Worm (Caenorhabditis elegans): Measurements from ENCODE around the gene C50D2.1.
"Not testable (repeated sequence)": the region's sequence is repeated elsewhere in the genome, so short reads cannot be mapped to it uniquely, and the experiment has no call there.

C50D2.1 gene

DNA sequence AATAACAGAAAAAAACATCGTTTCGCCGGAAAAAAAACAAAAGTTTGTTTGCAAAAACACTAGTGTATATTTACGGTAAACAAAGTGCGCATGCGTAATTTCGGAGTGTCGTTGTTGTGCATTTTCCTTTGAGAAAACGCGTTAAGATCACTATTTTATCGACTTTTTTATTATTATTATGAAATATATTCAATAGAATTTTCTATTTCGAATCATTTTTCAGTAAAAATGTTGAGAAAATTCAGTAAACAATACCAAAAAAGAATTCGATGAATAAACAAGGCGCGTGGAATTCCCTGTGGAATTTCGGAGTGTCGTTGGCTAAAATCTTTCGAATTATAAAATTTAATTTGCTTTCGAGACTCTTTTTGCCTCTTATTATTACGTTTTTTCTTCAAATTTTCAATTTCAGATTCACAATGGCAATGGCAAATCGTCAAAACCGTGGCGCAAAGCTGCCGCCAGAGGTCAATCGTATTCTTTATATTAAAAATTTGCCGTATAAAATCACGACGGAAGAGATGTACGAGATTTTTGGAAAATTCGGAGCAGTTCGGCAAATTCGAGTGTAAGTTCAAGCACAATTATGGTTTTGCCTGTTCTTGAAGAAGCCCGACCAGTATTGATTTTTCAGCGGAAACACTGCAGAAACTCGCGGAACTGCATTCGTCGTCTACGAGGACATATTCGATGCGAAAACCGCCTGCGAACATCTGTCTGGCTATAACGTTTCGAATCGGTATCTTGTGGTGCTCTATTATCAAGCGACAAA lies 13.2 kb upstream of the C50D2.1 start, which contains the start of the genes luc-7L3 and sftb-6:
Gene luc-7L3, minus strand, starts transcription at position 36 of the 772 bp plus-strand sequence.
Gene sftb-6, plus strand, starts transcription at position 413 of the 772 bp plus-strand sequence.
- TF ChIP-seq W03F9.2 (tag; optimal IDR thresholded peaks at IDR 0.05) (peak; percentile 71), dao-5 (tag; optimal IDR thresholded peaks at IDR 0.05) (no peak)

DNA sequence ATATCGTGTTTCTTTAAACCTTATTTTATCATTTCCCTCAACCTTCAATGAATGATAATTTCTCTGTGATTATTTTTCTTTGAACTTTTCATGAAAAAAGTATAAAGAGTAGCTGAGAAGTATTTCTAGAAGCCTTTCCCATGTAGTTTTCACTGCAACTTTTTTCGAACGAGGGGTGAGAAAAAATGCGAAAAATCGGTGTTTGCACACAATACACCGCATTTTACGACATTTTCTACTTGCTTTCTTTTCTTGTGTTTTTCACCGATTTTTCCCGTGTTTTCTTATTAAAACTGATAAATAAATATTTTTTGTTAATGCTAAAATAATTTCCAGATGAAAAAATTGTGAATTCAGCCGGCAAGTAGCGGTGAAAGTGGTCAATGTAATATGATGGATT lies 12.5 kb upstream of the C50D2.1 start, which contains the start of gene C50D2.10:
Gene C50D2.10, plus strand, starts transcription at position 245 of the 400 bp plus-strand sequence.
- TF ChIP-seq W03F9.2, dao-5, him-1 (tag; optimal IDR thresholded peaks at IDR 0.05): not testable (repeated sequence)

DNA sequence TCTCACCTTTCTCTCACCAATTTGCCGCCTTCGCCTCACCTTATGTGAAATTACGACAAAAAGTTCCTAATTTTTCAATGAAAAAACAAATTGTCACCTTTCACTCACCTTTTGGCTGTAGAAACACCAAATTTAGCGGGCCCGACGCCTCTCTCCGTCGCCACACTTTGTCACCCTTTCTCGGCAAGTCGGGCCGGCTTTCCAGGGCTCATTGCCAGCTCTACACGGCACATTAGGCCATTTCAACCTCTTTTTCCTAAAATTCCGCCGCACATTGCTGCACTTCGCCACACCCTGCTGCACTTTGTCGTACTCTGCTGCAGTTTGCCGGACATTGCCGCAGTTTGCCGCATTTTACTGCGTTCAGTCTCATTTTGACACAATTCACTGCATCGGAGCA lies 10.2 kb upstream of the C50D2.1 start:
- TF ChIP-seq W03F9.2 (tag; optimal IDR thresholded peaks at IDR 0.05) (no peak), him-1 (tag; optimal IDR thresholded peaks at IDR 0.05) (no peak), dao-5 (tag; optimal IDR thresholded peaks at IDR 0.05) (no peak)

DNA sequence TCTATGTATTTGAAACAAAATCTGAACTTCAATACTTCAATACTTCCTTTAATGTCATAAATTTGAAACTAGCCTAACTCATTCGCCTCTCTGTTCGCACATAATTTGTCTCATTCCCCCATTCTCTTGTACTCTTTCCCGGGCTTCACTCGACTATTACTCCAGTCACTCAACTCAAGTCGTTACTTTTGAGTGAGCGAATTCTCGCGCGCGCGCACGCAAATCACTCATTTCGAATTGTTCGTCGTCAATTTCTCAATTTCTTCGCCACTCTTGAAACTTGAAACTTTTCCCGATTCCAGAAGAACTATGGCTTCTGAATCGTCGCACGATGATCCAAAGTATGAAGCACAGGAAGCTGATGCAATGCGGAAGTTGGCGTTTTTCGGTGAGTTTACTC lies 7.1 kb upstream of the C50D2.1 start, which contains the start of gene col-68:
Gene col-68, plus strand, starts transcription at position 301 of the 400 bp plus-strand sequence.
- TF ChIP-seq W03F9.2 (tag; optimal IDR thresholded peaks at IDR 0.05) (no peak), him-1 (tag; optimal IDR thresholded peaks at IDR 0.05) (no peak), dao-5 (tag; optimal IDR thresholded peaks at IDR 0.05) (no peak)

DNA sequence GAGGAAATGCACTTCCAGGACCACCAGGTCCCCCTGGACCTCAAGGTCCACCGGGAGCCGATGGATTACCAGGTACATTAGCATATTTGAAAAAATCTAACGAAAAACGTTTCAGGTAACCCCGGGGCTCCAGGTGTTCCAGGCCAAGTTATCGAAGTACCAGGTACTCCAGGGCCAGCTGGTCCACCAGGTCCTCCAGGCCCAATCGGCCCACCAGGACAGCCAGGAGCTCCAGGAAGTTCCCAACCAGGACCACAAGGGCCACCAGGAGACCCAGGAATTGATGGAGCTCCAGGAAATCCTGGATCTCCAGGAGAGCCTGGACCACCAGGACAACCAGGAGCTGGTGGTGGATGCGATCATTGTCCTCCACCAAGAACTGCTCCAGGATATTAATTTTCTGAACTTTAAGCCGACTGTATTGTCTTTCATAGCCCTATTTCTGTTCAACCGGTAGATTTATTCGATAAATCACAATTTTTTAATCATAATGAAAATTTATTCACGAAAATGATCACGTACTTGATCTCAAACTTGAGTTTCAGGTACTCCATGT lies 6.0 kb upstream of the C50D2.1 start:
- TF ChIP-seq him-1 (tag; optimal IDR thresholded peaks at IDR 0.05) (no peak), W03F9.2 (tag; optimal IDR thresholded peaks at IDR 0.05) (no peak), dao-5 (tag; optimal IDR thresholded peaks at IDR 0.05) (no peak)

DNA sequence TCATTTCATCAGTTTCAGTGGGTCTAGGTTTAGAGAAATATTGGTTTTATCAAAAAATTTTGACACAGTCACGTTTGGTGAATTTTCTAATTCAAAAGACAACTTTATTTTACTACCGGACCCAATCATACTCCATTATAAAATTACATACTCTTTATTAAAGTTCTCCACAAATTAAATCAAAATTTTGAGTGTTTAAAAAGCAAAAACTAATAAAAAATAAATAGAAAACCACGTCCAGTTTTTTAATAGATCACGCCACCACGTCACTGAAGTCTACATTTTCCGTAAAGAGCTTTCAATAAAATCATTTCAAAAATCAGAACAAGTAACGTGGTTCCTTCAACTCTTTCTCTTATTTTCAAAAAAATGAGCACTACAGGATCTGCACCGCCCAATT lies 5.5 kb upstream of the C50D2.1 start, which contains the start of gene txt-1:
Gene txt-1, plus strand, starts transcription at position 301 of the 400 bp plus-strand sequence.
- TF ChIP-seq him-1 (tag; optimal IDR thresholded peaks at IDR 0.05) (no peak), dao-5 (tag; optimal IDR thresholded peaks at IDR 0.05) (no peak), W03F9.2 (tag; optimal IDR thresholded peaks at IDR 0.05) (no peak)

DNA sequence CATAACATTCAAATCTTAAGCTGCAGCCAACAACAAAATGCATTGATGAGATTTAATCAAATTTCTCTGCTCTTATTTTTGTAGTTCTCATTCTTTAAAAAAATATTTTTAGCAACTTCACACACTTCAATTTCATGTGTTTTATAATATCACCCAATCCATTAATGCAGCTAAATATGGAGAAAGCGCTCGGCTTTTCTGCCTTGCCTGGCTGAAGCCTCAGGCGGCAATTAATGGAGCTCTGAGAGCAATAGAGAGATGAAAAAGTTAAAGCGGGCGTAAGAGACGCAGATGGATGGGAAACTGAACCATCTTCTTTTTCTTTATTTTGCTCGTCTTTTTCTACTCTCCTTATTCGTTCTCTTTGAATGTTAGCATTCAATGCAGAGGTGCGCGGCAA lies 3.7 kb upstream of the C50D2.1 start:
- TF ChIP-seq dao-5 (tag; optimal IDR thresholded peaks at IDR 0.05) (no peak), him-1 (tag; optimal IDR thresholded peaks at IDR 0.05) (no peak), W03F9.2 (tag; optimal IDR thresholded peaks at IDR 0.05) (no peak)

DNA sequence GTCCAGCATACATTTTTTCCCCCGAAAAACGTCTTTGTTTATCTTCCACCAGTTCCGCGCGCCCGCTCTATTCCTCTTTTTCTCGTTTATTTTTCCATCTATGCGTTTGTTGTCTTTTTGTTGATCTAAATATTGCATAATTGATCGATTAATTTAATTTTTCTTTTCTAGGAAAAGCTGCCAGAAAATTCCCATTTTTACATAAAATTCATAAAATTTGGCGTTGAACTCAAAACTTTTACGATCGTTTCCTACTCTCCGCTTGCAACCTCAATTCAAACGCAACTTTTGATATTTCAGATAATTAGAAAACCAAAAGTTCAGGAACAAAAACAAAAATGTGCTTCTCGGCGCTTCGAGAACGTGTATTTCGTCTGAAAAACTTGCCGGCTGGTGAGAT lies 2.5 kb upstream of the C50D2.1 start, which contains the start of gene C50D2.2:
Gene C50D2.2, plus strand, starts transcription at position 301 of the 400 bp plus-strand sequence.
- TF ChIP-seq him-1 (tag; optimal IDR thresholded peaks at IDR 0.05), result no peak
- no peak for TF ChIP-seq W03F9.2 (tag; optimal IDR thresholded peaks at IDR 0.05)
- TF ChIP-seq dao-5 (tag; optimal IDR thresholded peaks at IDR 0.05), result no peak

DNA sequence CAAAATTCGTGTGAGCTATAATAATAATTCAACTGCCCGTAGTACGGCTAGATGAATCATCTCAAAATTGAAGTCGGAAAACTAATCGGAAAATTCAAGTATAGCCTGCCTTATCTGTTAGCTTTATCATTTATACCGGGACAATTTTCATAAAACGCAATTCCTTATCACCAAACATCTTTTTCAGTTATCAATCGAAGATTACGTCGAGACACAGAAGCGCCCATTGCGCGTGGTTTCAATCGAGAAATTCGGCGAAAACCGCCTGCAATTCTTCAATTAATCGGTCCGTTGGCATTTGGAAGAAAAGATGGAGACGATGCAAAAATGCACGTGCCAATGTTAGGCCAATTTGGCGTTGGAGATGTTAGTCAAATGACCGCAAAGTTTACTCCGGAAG lies 864 bp downstream of the C50D2.1 start:
- TF ChIP-seq him-1 (tag; optimal IDR thresholded peaks at IDR 0.05) (no peak), dao-5 (tag; optimal IDR thresholded peaks at IDR 0.05) (no peak), W03F9.2 (tag; optimal IDR thresholded peaks at IDR 0.05) (no peak)

DNA sequence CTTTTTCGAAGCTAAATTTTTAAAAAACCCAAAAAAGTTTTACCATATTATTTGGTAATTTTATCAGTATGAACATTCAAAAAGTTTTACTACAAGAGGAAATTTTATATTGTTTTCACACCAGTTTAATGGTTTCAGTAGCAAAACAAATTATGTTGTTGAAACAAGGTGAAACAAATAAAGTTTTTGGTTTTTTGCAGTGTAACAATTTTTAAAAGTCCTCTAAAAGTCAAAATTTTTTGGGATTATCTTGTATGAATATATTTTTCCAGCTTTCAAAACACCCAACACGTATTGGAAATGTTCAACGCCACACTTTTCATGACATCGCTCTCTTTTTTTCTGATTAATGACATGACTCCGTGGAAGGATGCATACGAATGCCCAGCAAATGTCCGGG lies 5.5 kb downstream of the C50D2.1 start, which contains the start of gene srt-54:
Gene srt-54, plus strand, starts transcription at position 301 of the 400 bp plus-strand sequence.
- TF ChIP-seq W03F9.2 (tag; optimal IDR thresholded peaks at IDR 0.05) (no peak), dao-5 (tag; optimal IDR thresholded peaks at IDR 0.05) (no peak), him-1 (tag; optimal IDR thresholded peaks at IDR 0.05) (no peak)

DNA sequence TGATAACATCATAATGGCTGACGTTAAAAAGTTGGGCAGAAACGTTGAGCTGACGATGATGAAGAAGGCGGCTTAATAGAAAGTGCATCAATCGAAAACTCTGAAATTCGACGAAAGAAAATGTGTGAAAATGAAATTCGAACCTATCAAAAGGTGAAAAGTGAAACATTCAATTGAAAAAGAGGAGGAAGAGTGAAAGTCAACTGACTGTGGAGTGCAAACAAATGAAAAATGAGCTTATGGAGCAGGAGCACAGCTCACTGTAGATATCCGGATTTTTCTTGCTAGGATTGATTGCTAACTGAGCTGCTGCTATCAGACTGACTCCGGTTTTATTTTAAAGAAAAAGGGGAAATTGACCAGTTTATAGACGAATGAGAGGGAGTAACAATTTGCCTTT lies 9.8 kb downstream of the C50D2.1 start, which contains the start of gene K10B4.3:
Gene K10B4.3, minus strand, starts transcription at position 101 of the 400 bp plus-strand sequence.
- TF ChIP-seq W03F9.2 (tag; optimal IDR thresholded peaks at IDR 0.05) (no peak), dao-5 (tag; optimal IDR thresholded peaks at IDR 0.05) (no peak), him-1 (tag; optimal IDR thresholded peaks at IDR 0.05) (no peak)

DNA sequence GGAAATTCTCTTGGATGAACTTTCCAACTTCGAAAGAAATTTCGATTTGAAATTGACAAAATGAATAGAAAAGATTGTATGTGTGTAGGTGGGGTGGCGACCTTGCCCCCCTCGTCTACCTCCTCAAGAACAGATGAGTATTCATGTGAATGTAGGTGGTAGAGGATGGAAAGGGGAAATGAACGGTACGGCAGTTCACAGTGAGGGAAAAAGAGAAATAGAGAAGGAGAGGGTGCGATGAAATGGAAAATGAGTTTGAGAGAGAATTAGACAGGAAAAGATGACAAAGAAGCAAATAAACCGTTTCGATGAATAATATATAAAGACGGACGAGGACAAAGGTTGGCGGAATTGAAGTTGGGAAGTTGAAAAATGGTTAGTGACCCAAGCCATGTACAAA lies 10.6 kb downstream of the C50D2.1 start:
- no peak for TF ChIP-seq dao-5 (tag; optimal IDR thresholded peaks at IDR 0.05)
- TF ChIP-seq him-1 (tag; optimal IDR thresholded peaks at IDR 0.05), result no peak
- TF ChIP-seq W03F9.2 (tag; optimal IDR thresholded peaks at IDR 0.05), result no peak

DNA sequence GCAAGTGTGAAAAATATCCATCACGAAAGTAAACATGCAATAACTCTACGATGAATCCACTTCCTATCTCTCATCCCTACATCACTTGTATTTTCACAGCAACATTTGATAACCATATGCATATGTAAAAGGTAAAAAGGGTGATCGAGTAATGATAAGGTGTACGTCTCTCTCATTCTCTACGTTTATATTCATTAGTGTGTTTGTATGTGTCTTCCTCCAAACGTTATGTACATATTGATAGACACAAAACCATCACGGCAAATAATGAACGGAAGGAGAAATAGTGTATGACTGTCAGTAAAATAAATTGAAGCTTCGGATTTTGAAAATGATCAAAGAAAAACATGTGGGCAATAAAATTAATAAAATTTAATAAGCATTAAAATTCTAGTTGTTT lies 11.1 kb downstream of the C50D2.1 start:
- TF ChIP-seq dao-5 (tag; optimal IDR thresholded peaks at IDR 0.05) (no peak), W03F9.2 (tag; optimal IDR thresholded peaks at IDR 0.05) (no peak), him-1 (tag; optimal IDR thresholded peaks at IDR 0.05) (no peak)

DNA sequence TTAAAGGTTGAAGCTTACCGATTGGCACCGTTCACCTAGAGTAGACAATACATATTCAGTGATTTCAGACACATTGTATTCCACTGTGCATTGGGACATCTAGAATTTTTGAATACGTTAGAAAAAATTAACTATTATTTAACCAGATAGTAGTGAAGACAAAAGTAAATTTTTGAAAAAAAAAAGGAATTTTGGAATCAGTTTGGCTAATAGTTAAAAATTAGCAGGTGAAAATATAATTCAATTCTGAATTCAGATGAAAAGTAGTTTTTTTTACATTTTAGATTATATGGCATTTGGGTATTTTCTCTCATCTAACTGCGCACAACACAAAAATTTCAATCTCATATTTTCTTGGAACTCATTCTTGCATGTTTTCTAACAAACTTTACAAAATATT lies 13.5 kb downstream of the C50D2.1 start, which contains the start of gene nmur-2:
Gene nmur-2, minus strand, starts transcription at position 101 of the 400 bp plus-strand sequence.
- no peak for TF ChIP-seq him-1 (tag; optimal IDR thresholded peaks at IDR 0.05)
- no peak for TF ChIP-seq dao-5 (tag; optimal IDR thresholded peaks at IDR 0.05)
- TF ChIP-seq W03F9.2 (tag; optimal IDR thresholded peaks at IDR 0.05), result no peak

All from whole organism, L4/young adult.